Fruit fly (Drosophila melanogaster) whole organism, embryonic: ENCODE results near the gene kra.
A peak's percentile ranks its signal among the peaks of the same experiment; 100 is the strongest.

ENCODE experiments used
- Abd-B ChIP-seq: fragments of 200-800 bp; sonication (Bioruptor generic); optimal IDR thresholded peaks from 2 replicates; lab custom pipeline; 2018; ENCODE audit warnings: missing biosample characterization, mild to moderate bottlenecking, missing genetic modification characterization, moderate library complexity
- CG10209 ChIP-seq: fragments of 200-800 bp; sonication (Bioruptor generic); optimal IDR thresholded peaks from 3 replicates; lab custom pipeline; 2017; ENCODE audit warnings: missing biosample characterization, mild to moderate bottlenecking, missing genetic modification characterization, missing genetic modification reagents
- CG10274 ChIP-seq: fragments of 200-800 bp; sonication (Bioruptor generic); optimal IDR thresholded peaks from 3 replicates; lab custom pipeline; 2017; ENCODE audit warnings: missing biosample characterization, mild to moderate bottlenecking, missing genetic modification characterization
- CG11085 ChIP-seq: fragments of 200-800 bp; sonication (Bioruptor generic); IDR thresholded peaks from 2 replicates; pipeline ENCODE4 v1.3.6; 2022; ENCODE audit warnings: missing biosample characterization, missing genetic modification characterization
- CG11695 ChIP-seq: fragments of 200-800 bp; sonication (Bioruptor generic); IDR thresholded peaks from 3 replicates; pipeline ENCODE4 v1.3.6; 2022; ENCODE audit warnings: missing biosample characterization, missing genetic modification characterization
- CG12104 ChIP-seq: fragments of 200-800 bp; sonication (Bioruptor generic); optimal IDR thresholded peaks from 3 replicates; lab custom pipeline; 2016; ENCODE audit warnings: missing biosample characterization, missing genetic modification characterization
- CG14441 ChIP-seq: fragments of 200-800 bp; sonication (Bioruptor generic); IDR thresholded peaks from 2 replicates; pipeline ENCODE4 v1.3.6; 2022; ENCODE audit warnings: missing biosample characterization, missing genetic modification characterization
- CG1602 ChIP-seq: fragments of 200-800 bp; sonication (Bioruptor generic); optimal IDR thresholded peaks from 3 replicates; lab custom pipeline; 2016; ENCODE audit warnings: missing biosample characterization, missing genetic modification characterization
- CG16779 ChIP-seq: fragments of 200-800 bp; sonication (Bioruptor generic); IDR thresholded peaks from 2 replicates; pipeline ENCODE4 v1.3.6; 2022; ENCODE audit warnings: missing biosample characterization, missing genetic modification characterization
- CG17186 ChIP-seq: fragments of 200-800 bp; sonication (Bioruptor generic); optimal IDR thresholded peaks from 3 replicates; lab custom pipeline; 2017; ENCODE audit warnings: missing biosample characterization, missing genetic modification reagents, missing genetic modification characterization
- CG17829 ChIP-seq: fragments of 200-800 bp; optimal IDR thresholded peaks from 2 replicates; lab custom pipeline; 2019; ENCODE audit warnings: missing biosample characterization, mild to moderate bottlenecking, missing genetic modification characterization, moderate library complexity
- CG2116 ChIP-seq: fragments of 200-800 bp; sonication (Bioruptor generic); optimal IDR thresholded peaks from 3 replicates; lab custom pipeline; 2018; ENCODE audit warnings: missing biosample characterization, mild to moderate bottlenecking, missing genetic modification characterization
- CG2129 ChIP-seq: fragments of 200-800 bp; sonication (Bioruptor generic); IDR thresholded peaks from 2 replicates; pipeline ENCODE4 v1.3.6; 2022; ENCODE audit warnings: missing biosample characterization, missing genetic modification characterization; ENCODE audit not compliant: partially characterized antibody
- CG2199 ChIP-seq: fragments of 200-800 bp; sonication (Bioruptor generic); IDR thresholded peaks from 3 replicates; pipeline ENCODE4 v1.3.6; 2022; ENCODE audit warnings: missing biosample characterization, missing genetic modification characterization
- CG34224 ChIP-seq: fragments of 200-800 bp; sonication (Bioruptor generic); IDR thresholded peaks from 3 replicates; pipeline ENCODE4 v1.3.6; 2022; ENCODE audit warnings: missing biosample characterization, missing genetic modification characterization; ENCODE audit not compliant: partially characterized antibody
- CG34422 ChIP-seq: fragments of 200-800 bp; sonication (Bioruptor generic); IDR thresholded peaks from 3 replicates; pipeline ENCODE4 v1.3.6; 2022; ENCODE audit warnings: missing biosample characterization, missing genetic modification characterization
- CG3847 ChIP-seq: fragments of 200-800 bp; sonication (Bioruptor generic); IDR thresholded peaks from 2 replicates; pipeline ENCODE4 v1.3.6; 2022; ENCODE audit warnings: missing biosample characterization, missing genetic modification characterization
- CG4282 ChIP-seq: fragments of 200-800 bp; sonication (Bioruptor generic); optimal IDR thresholded peaks from 2 replicates; lab custom pipeline; 2016; ENCODE audit warnings: missing biosample characterization, missing genetic modification characterization
- CG4360 ChIP-seq: fragments of 200-800 bp; sonication (Bioruptor generic); IDR thresholded peaks from 2 replicates; pipeline ENCODE4 v1.3.6; 2022; ENCODE audit warnings: missing biosample characterization, missing genetic modification characterization
- CG4617 ChIP-seq: fragments of 200-800 bp; sonication (Bioruptor generic); optimal IDR thresholded peaks from 3 replicates; lab custom pipeline; 2016; ENCODE audit warnings: missing biosample characterization, missing genetic modification characterization, borderline replicate concordance
- CG6854 ChIP-seq: fragments of 200-800 bp; sonication (Bioruptor generic); optimal IDR thresholded peaks from 3 replicates; lab custom pipeline; 2017; ENCODE audit warnings: missing biosample characterization, mild to moderate bottlenecking, missing genetic modification characterization
- CG7372 ChIP-seq: fragments of 200-800 bp; sonication (Bioruptor generic); IDR thresholded peaks from 2 replicates; pipeline ENCODE4 v1.3.6; 2022; ENCODE audit warnings: missing biosample characterization, missing genetic modification characterization
- CG7987 ChIP-seq: fragments of 200-800 bp; sonication (Bioruptor generic); optimal IDR thresholded peaks from 2 replicates; lab custom pipeline; 2018; ENCODE audit warnings: missing biosample characterization, mild to moderate bottlenecking, missing genetic modification characterization, moderate library complexity
- CoRest ChIP-seq: fragments of 200-800 bp; sonication (Bioruptor generic); optimal IDR thresholded peaks from 3 replicates; lab custom pipeline; 2018; ENCODE audit warnings: missing biosample characterization, mild to moderate bottlenecking, missing genetic modification characterization, moderate library complexity
- Dip2 ChIP-seq: fragments of 200-800 bp; sonication (Bioruptor generic); IDR thresholded peaks from 2 replicates; pipeline ENCODE4 v1.3.6; 2022; ENCODE audit warnings: missing biosample characterization, missing genetic modification characterization
- Doc2 ChIP-seq: fragments of 200-800 bp; sonication (Bioruptor generic); IDR thresholded peaks from 2 replicates; pipeline ENCODE4 v1.3.6; 2022; ENCODE audit warnings: missing biosample characterization, missing genetic modification characterization
- Doc3 ChIP-seq: fragments of 200-800 bp; sonication (Bioruptor generic); IDR thresholded peaks from 3 replicates; pipeline ENCODE4 v1.3.6; 2022; ENCODE audit warnings: missing biosample characterization, missing genetic modification characterization; ENCODE audit not compliant: partially characterized antibody
- Dp ChIP-seq: fragments of 200-800 bp; sonication (Bioruptor generic); optimal IDR thresholded peaks from 2 replicates; lab custom pipeline; 2018; ENCODE audit warnings: missing biosample characterization, mild to moderate bottlenecking, missing genetic modification characterization, moderate library complexity
- Drgx ChIP-seq: fragments of 200-800 bp; sonication (Bioruptor generic); IDR thresholded peaks from 2 replicates; pipeline ENCODE4 v1.3.6; 2022; ENCODE audit warnings: missing biosample characterization, missing genetic modification characterization
- E2f1 ChIP-seq: fragments of 200-800 bp; sonication (Bioruptor generic); IDR thresholded peaks from 2 replicates; pipeline ENCODE4 v1.3.6; 2022; ENCODE audit warnings: missing biosample characterization, missing genetic modification characterization
- HLH54F ChIP-seq: fragments of 200-800 bp; sonication (Bioruptor generic); optimal IDR thresholded peaks from 3 replicates; lab custom pipeline; 2016; ENCODE audit warnings: missing biosample characterization, missing genetic modification characterization
- Mad ChIP-seq: fragments of 200-800 bp; sonication (Bioruptor generic); optimal IDR thresholded peaks from 2 replicates; lab custom pipeline; 2016; ENCODE audit warnings: missing biosample characterization, missing genetic modification characterization
- NC2α ChIP-seq: fragments of 200-800 bp; sonication (Bioruptor generic); optimal IDR thresholded peaks from 2 replicates; lab custom pipeline; 2016; ENCODE audit warnings: missing biosample characterization, missing genetic modification characterization
- Sin3A ChIP-seq: fragments of >200 bp; optimal IDR thresholded peaks from 2 replicates; lab custom pipeline; 2018
- Six4 ChIP-seq: fragments of 200-800 bp; sonication (Bioruptor generic); optimal IDR thresholded peaks from 2 replicates; lab custom pipeline; 2016; ENCODE audit warnings: missing biosample characterization, missing genetic modification characterization
- Tbp ChIP-seq: fragments of >200 bp; optimal IDR thresholded peaks from 2 replicates; lab custom pipeline; 2018; ENCODE audit warnings: missing biosample characterization, missing genetic modification characterization
- br ChIP-seq: fragments of >200 bp; optimal IDR thresholded peaks from 2 replicates; lab custom pipeline; 2017
- cwo ChIP-seq: fragments of 200-800 bp; sonication (Bioruptor generic); optimal IDR thresholded peaks from 3 replicates; lab custom pipeline; 2017; ENCODE audit warnings: missing biosample characterization, missing genetic modification characterization, mild to moderate bottlenecking, moderate library complexity, missing genetic modification reagents
- dpn ChIP-seq, 2 experiments: fragments of 200-800 bp; sonication (Bioruptor generic); optimal IDR thresholded peaks; 3 replicates each; lab custom pipeline; 2016; ENCODE audit warnings: missing biosample characterization in 2 of 2, missing genetic modification characterization in 2 of 2
- eve ChIP-seq, 2 experiments: fragments of >200 bp; optimal IDR thresholded peaks; 2 replicates each; lab custom pipeline; 2017; ENCODE audit warnings: missing biosample characterization in 2 of 2, missing genetic modification characterization in 2 of 2
- fd3F ChIP-seq: fragments of 200-800 bp; sonication (Bioruptor generic); optimal IDR thresholded peaks from 2 replicates; lab custom pipeline; 2018; ENCODE audit warnings: missing biosample characterization, mild to moderate bottlenecking, missing genetic modification characterization, moderate library complexity
- fru ChIP-seq: fragments of >200 bp; optimal IDR thresholded peaks from 2 replicates; lab custom pipeline; 2017
- insv ChIP-seq, 2 experiments: fragments of 200-800 bp; sonication (Bioruptor generic); optimal IDR thresholded peaks; 3 replicates each; lab custom pipeline; 2016 to 2018; ENCODE audit warnings: missing biosample characterization in 2 of 2, missing genetic modification characterization in 2 of 2
- jigr1 ChIP-seq: fragments of 200-800 bp; sonication (Bioruptor generic); IDR thresholded peaks from 3 replicates; pipeline ENCODE4 v1.3.6; 2022; ENCODE audit warnings: missing biosample characterization, missing genetic modification characterization
- ken ChIP-seq: fragments of 200-800 bp; sonication (Bioruptor generic); IDR thresholded peaks from 3 replicates; pipeline ENCODE4 v1.3.6; 2022; ENCODE audit warnings: missing biosample characterization, missing genetic modification characterization
- kni ChIP-seq: fragments of 200-800 bp; sonication (Bioruptor generic); optimal IDR thresholded peaks from 3 replicates; lab custom pipeline; 2017; ENCODE audit warnings: mild to moderate bottlenecking, missing biosample characterization, missing genetic modification reagents, missing genetic modification characterization
- nmo ChIP-seq: fragments of 200-800 bp; sonication (Bioruptor generic); optimal IDR thresholded peaks from 2 replicates; lab custom pipeline; 2018; ENCODE audit warnings: missing biosample characterization, mild to moderate bottlenecking, missing genetic modification characterization, moderate library complexity
- phol ChIP-seq: fragments of 200-800 bp; sonication (Bioruptor generic); optimal IDR thresholded peaks from 3 replicates; lab custom pipeline; 2018; ENCODE audit warnings: missing biosample characterization, mild to moderate bottlenecking, missing genetic modification characterization, moderate library complexity
- sna ChIP-seq: fragments of 200-800 bp; sonication (Bioruptor generic); IDR thresholded peaks from 2 replicates; pipeline ENCODE4 v1.3.6; 2022; ENCODE audit warnings: missing biosample characterization, missing genetic modification characterization; ENCODE audit not compliant: partially characterized antibody
- tio ChIP-seq: fragments of 200-800 bp; sonication (Bioruptor generic); optimal IDR thresholded peaks from 2 replicates; lab custom pipeline; 2017; ENCODE audit warnings: missing biosample characterization, missing genetic modification characterization, inconsistent platforms
- tx ChIP-seq: fragments of 200-800 bp; sonication (Bioruptor generic); optimal IDR thresholded peaks from 2 replicates; lab custom pipeline; 2016; ENCODE audit warnings: missing biosample characterization, missing genetic modification characterization
- vfl ChIP-seq: fragments of 200-800 bp; sonication (Bioruptor generic); optimal IDR thresholded peaks from 2 replicates; lab custom pipeline; 2016; ENCODE audit warnings: missing biosample characterization, missing genetic modification characterization
- yki ChIP-seq: fragments of >200 bp; optimal IDR thresholded peaks from 3 replicates; lab custom pipeline; 2018

Gene kra

dm6 chr3R:5565623-5566022 is 35.3 kb downstream of the kra start (continued):
- peak; percentile 69 for TF ChIP-seq phol
- peak; percentile 50 for TF ChIP-seq CG6854 (GFP tag; lab: Kevin White, UChicago)
- peak; percentile 9 for TF ChIP-seq CG2116 (GFP tag; lab: Kevin White, UChicago)
- TF ChIP-seq CG16779 (GFP tag; lab: Robert Waterston, UW), result peak; percentile 71; the same call in 1 of the 2 replicates
- no peak for TF ChIP-seq CG2129 (GFP tag; lab: Robert Waterston, UW)
- TF ChIP-seq CG11695, result peak; percentile 89
- TF ChIP-seq CG17186, result no peak
- TF ChIP-seq Dip2 (GFP tag; lab: Robert Waterston, UW), result no peak
- TF ChIP-seq Dp (GFP tag; lab: Kevin White, UChicago), result no peak
- no peak for TF ChIP-seq jigr1
- peak; percentile 86 for TF ChIP-seq E2f1
- TF ChIP-seq CoRest (tag; lab: Kevin White, UChicago), result peak; percentile 81
- no peak for TF ChIP-seq CG34224 (GFP tag; lab: Robert Waterston, UW)
- peak; percentile 17 for TF ChIP-seq vfl (GFP tag; lab: Kevin White, UChicago)
- TF ChIP-seq CG10274 (GFP tag; lab: Kevin White, UChicago), result peak; percentile 36
- peak; percentile 53 for TF ChIP-seq CG4282 (GFP tag; lab: Kevin White, UChicago)
- peak; percentile 57 to 74 for TF ChIP-seq dpn (GFP tag; optimal IDR thresholded peaks at IDR 0.05; lab: Kevin White, UChicago)
- no peak for TF ChIP-seq kni (GFP tag; lab: Kevin White, UChicago)
- no peak for TF ChIP-seq insv (GFP tag; optimal IDR thresholded peaks at IDR 0.05; lab: Kevin White, UChicago)
- TF ChIP-seq Drgx, result peak; percentile 88
- TF ChIP-seq CG7372, result peak; percentile 60; the same call in 1 of the 2 replicates
- peak; percentile 80 for TF ChIP-seq Mad (GFP tag; lab: Kevin White, UChicago)
- no peak for TF ChIP-seq fru (lab: Kevin White, UChicago)
- TF ChIP-seq CG7987 (GFP tag; lab: Kevin White, UChicago), result peak; percentile 64
- TF ChIP-seq CG17829, result peak; percentile 51
- TF ChIP-seq Six4, result peak; percentile 50
- peak; percentile 81 for TF ChIP-seq cwo (GFP tag; lab: Kevin White, UChicago)
- peak; percentile 58 for TF ChIP-seq tx (GFP tag; lab: Kevin White, UChicago)
- TF ChIP-seq fd3F (GFP tag; lab: Kevin White, UChicago), result peak; percentile 73
- peak; percentile 92 for TF ChIP-seq ken (GFP tag; lab: Robert Waterston, UW)
- TF ChIP-seq HLH54F, result peak; percentile 80
- TF ChIP-seq NC2α (GFP tag; lab: Kevin White, UChicago), result peak; percentile 34
- no peak for TF ChIP-seq tio (GFP tag; lab: Kevin White, UChicago)
- peak; percentile 64 for TF ChIP-seq CG4360
- peak; percentile 81 for TF ChIP-seq nmo (GFP tag; lab: Kevin White, UChicago)
- peak; percentile 92 for TF ChIP-seq CG14441 (GFP tag; lab: Robert Waterston, UW)
- TF ChIP-seq Sin3A (lab: Kevin White, UChicago), result no peak
- no peak for TF ChIP-seq br
- TF ChIP-seq yki (lab: Kevin White, UChicago), result no peak
- TF ChIP-seq CG1602 (GFP tag; lab: Kevin White, UChicago), result peak; percentile 56
- peak; percentile 90 for TF ChIP-seq CG34422 (GFP tag; lab: Robert Waterston, UW)
- peak; percentile 24 for TF ChIP-seq CG12104 (GFP tag; lab: Kevin White, UChicago)
- peak; percentile 82 for TF ChIP-seq CG10209 (GFP tag; lab: Kevin White, UChicago)
- peak; percentile 55 for TF ChIP-seq CG11085
- TF ChIP-seq Abd-B, result no peak
- TF ChIP-seq Tbp (GFP tag; lab: Kevin White, UChicago), result no peak
- TF ChIP-seq Doc2 (GFP tag; lab: Robert Waterston, UW), result peak; percentile 79
- no peak for TF ChIP-seq eve (GFP tag; optimal IDR thresholded peaks at IDR 0.05; lab: Kevin White, UChicago)
- no peak for TF ChIP-seq CG2199
- TF ChIP-seq CG3847 (GFP tag; lab: Robert Waterston, UW), result peak; percentile 82
- no peak for TF ChIP-seq Doc3 (GFP tag; lab: Robert Waterston, UW)
- TF ChIP-seq CG4617 (GFP tag; lab: Kevin White, UChicago), result no peak
- no peak for TF ChIP-seq sna (GFP tag; lab: Robert Waterston, UW)
